Fruit fly (Drosophila melanogaster): ENCODE data around the gene Ogdh.
A peak's percentile ranks its signal among the peaks of the same experiment; 100 is the strongest.

dm6 chr3L:16957534-16958396 is 3.1 kb downstream of the Ogdh start, which contains the start of gene Cpr73D:
- no peak for TF ChIP-seq OdsH (GFP tag; optimal IDR thresholded peaks at IDR 0.05)
- TF ChIP-seq HLH106 (tag; optimal IDR thresholded peaks at IDR 0.05) = no peak
- TF ChIP-seq usp (GFP tag; optimal IDR thresholded peaks at IDR 0.05) = no peak
- TF ChIP-seq fru (GFP tag; optimal IDR thresholded peaks at IDR 0.05) = no peak
- TF ChIP-seq Hr78 (GFP tag; optimal IDR thresholded peaks at IDR 0.05) = no peak
- peak; percentile 52 for TF ChIP-seq h (GFP tag; optimal IDR thresholded peaks at IDR 0.05)
- no peak for TF ChIP-seq CrebA (GFP tag; optimal IDR thresholded peaks at IDR 0.05; ENCODE audit: borderline replicate concordance)
- no peak for TF ChIP-seq psq (GFP tag; optimal IDR thresholded peaks at IDR 0.05)
- no peak for TF ChIP-seq N (GFP tag; optimal IDR thresholded peaks at IDR 0.05)

All from whole organism, wandering third instar larva.